Worm (Caenorhabditis elegans) whole organism, young adult: ENCODE results near the gene F08D12.2.

ENCODE experiments used
- B0261.1 ChIP-seq: sonication (generic microtip); optimal IDR thresholded peaks from 2 replicates; lab custom pipeline; 2016; ENCODE audit warnings: mild to moderate bottlenecking, missing genetic modification characterization, moderate library complexity, missing compliant biosample characterization
- B0336.3 ChIP-seq: fragments of 200-800 bp; sonication (Bioruptor generic); IDR thresholded peaks from 2 replicates; pipeline ENCODE4 v1.3.6; 2022; ENCODE audit warnings: missing genetic modification characterization, missing compliant biosample characterization
- F23B12.7 ChIP-seq: sonication (generic microtip); optimal IDR thresholded peaks from 2 replicates; lab custom pipeline; 2017; ENCODE audit warnings: missing genetic modification characterization, mild to moderate bottlenecking, missing compliant biosample characterization, antibody characterized with exemption, moderate library complexity; ENCODE audit not compliant: insufficient read depth
- F39B2.1 ChIP-seq: fragments of 200-800 bp; sonication (Bioruptor generic); IDR thresholded peaks from 2 replicates; pipeline ENCODE4 v1.3.6; 2022; ENCODE audit warnings: missing genetic modification reagents, missing genetic modification characterization, missing compliant biosample characterization
- F52B5.7 ChIP-seq: sonication (generic microtip); optimal IDR thresholded peaks from 2 replicates; lab custom pipeline; 2016; ENCODE audit warnings: mild to moderate bottlenecking, missing genetic modification characterization, missing compliant biosample characterization
- T07F8.4 ChIP-seq: sonication (generic microtip); optimal IDR thresholded peaks from 2 replicates; lab custom pipeline; 2016; ENCODE audit warnings: mild to moderate bottlenecking, missing genetic modification characterization, moderate library complexity, missing compliant biosample characterization
- Y53G8AR.9 ChIP-seq: fragments of 200-800 bp; sonication (Bioruptor generic); conservative IDR thresholded peaks from 2 replicates; pipeline ENCODE4 v1.3.6; 2022; ENCODE audit warnings: missing genetic modification reagents, missing genetic modification characterization, missing compliant biosample characterization
- Y56A3A.18 ChIP-seq: fragments of 200-800 bp; sonication (Bioruptor generic); IDR thresholded peaks from 2 replicates; pipeline ENCODE4 v1.3.6; 2022; ENCODE audit warnings: missing genetic modification reagents, missing genetic modification characterization, missing compliant biosample characterization
- Y95B8A.8 ChIP-seq: fragments of 200-800 bp; sonication (Bioruptor generic); IDR thresholded peaks from 2 replicates; pipeline ENCODE4 v1.3.6; 2022; ENCODE audit warnings: missing genetic modification reagents, missing genetic modification characterization, missing compliant biosample characterization
- akir-1 ChIP-seq: fragments of 200-800 bp; sonication (Bioruptor generic); optimal IDR thresholded peaks from 2 replicates; lab custom pipeline; 2018; ENCODE audit warnings: mild to moderate bottlenecking, missing genetic modification characterization, moderate library complexity, missing compliant biosample characterization
- ama-1 ChIP-seq, 3 experiments: fragments of 150-350 bp in 1 of 3; sonication (generic microtip) in 2 of 3; optimal IDR thresholded peaks; 2 replicates each; lab custom pipeline; 2014 to 2018; ENCODE audit warnings: missing biosample characterization in 2 of 3, missing genetic modification characterization in 2 of 3, missing genetic modification reagents in 2 of 3
- aptf-2 ChIP-seq: fragments of 200-800 bp; sonication (Bioruptor generic); conservative IDR thresholded peaks from 2 replicates; pipeline ENCODE4 v1.3.6; 2022; ENCODE audit warnings: missing genetic modification reagents, missing genetic modification characterization, missing compliant biosample characterization
- attf-6 ChIP-seq: fragments of 200-800 bp; sonication (Bioruptor generic); IDR thresholded peaks from 2 replicates; pipeline ENCODE4 v1.3.6; 2022; ENCODE audit warnings: missing genetic modification reagents, missing genetic modification characterization, missing compliant biosample characterization
- ccch-3 ChIP-seq: fragments of 200-800 bp; sonication (Bioruptor generic); optimal IDR thresholded peaks from 2 replicates; lab custom pipeline; 2018; ENCODE audit warnings: mild to moderate bottlenecking, missing genetic modification characterization, missing compliant biosample characterization
- cebp-1 ChIP-seq, 2 experiments: fragments of 200-800 bp in 1 of 2; sonication (Bioruptor generic) in 1 of 2; sonication (generic microtip) in 1 of 2; IDR thresholded peaks in 1 of 2; optimal IDR thresholded peaks in 1 of 2; 2 replicates each; pipeline versions ENCODE4 v1.3.6 to Lab custom; 2017 to 2022; ENCODE audit warnings: missing compliant biosample characterization in 2 of 2, missing genetic modification characterization in 2 of 2, mild to moderate bottlenecking in 1 of 2, missing genetic modification reagents in 1 of 2, moderate library complexity in 1 of 2
- ceh-100 ChIP-seq: fragments of 200-800 bp; sonication (Bioruptor generic); IDR thresholded peaks from 2 replicates; pipeline ENCODE4 v1.3.6; 2022; ENCODE audit warnings: missing genetic modification reagents, missing genetic modification characterization, missing compliant biosample characterization
- ceh-27 ChIP-seq: fragments of 200-800 bp; sonication (Bioruptor generic); optimal IDR thresholded peaks from 2 replicates; lab custom pipeline; 2018; ENCODE audit warnings: mild to moderate bottlenecking, missing genetic modification characterization, moderate library complexity, missing compliant biosample characterization
- ceh-79 ChIP-seq: sonication (generic microtip); optimal IDR thresholded peaks from 2 replicates; lab custom pipeline; 2017; ENCODE audit warnings: mild to moderate bottlenecking, missing genetic modification characterization, missing compliant biosample characterization
- dox-1 ChIP-seq: fragments of 200-800 bp; sonication (Bioruptor generic); IDR thresholded peaks from 2 replicates; pipeline ENCODE4 v1.3.6; 2022; ENCODE audit warnings: missing genetic modification reagents, missing genetic modification characterization, missing compliant biosample characterization
- dpl-1 ChIP-seq: fragments of 150-350 bp; optimal IDR thresholded peaks from 2 replicates; lab custom pipeline; 2014; ENCODE audit warnings: missing biosample characterization, missing genetic modification reagents, missing genetic modification characterization
- egl-44 ChIP-seq: fragments of 200-800 bp; sonication (Bioruptor generic); IDR thresholded peaks from 2 replicates; pipeline ENCODE4 v1.3.6; 2022; ENCODE audit warnings: missing genetic modification reagents, missing genetic modification characterization, missing compliant biosample characterization
- him-1 ChIP-seq: sonication (generic microtip); optimal IDR thresholded peaks from 2 replicates; lab custom pipeline; 2016; ENCODE audit warnings: missing genotype, missing genetic modification reagents, missing genetic modification characterization, missing compliant biosample characterization
- hlh-12 ChIP-seq: sonication (generic microtip); optimal IDR thresholded peaks from 2 replicates; lab custom pipeline; 2016; ENCODE audit warnings: missing genetic modification characterization, missing compliant biosample characterization
- hmg-1.2 ChIP-seq: fragments of 200-800 bp; sonication (Bioruptor generic); IDR thresholded peaks from 2 replicates; pipeline ENCODE4 v1.3.6; 2022; ENCODE audit warnings: missing genetic modification reagents, missing genetic modification characterization, missing compliant biosample characterization
- let-526 ChIP-seq: fragments of 200-800 bp; sonication (Bioruptor generic); IDR thresholded peaks from 2 replicates; pipeline ENCODE4 v1.3.6; 2022; ENCODE audit warnings: missing genetic modification reagents, missing genetic modification characterization, missing compliant biosample characterization
- lin-26 ChIP-seq: fragments of 200-800 bp; sonication (Bioruptor generic); IDR thresholded peaks from 2 replicates; pipeline ENCODE4 v1.3.6; 2022; ENCODE audit warnings: missing genetic modification reagents, missing genetic modification characterization, missing compliant biosample characterization
- madf-10 ChIP-seq: sonication (generic microtip); optimal IDR thresholded peaks from 2 replicates; lab custom pipeline; 2016; ENCODE audit warnings: mild to moderate bottlenecking, missing genetic modification characterization, missing compliant biosample characterization
- madf-6 ChIP-seq: fragments of 200-800 bp; sonication (Bioruptor generic); IDR thresholded peaks from 2 replicates; pipeline ENCODE4 v1.3.6; 2022; ENCODE audit warnings: missing genetic modification reagents, missing genetic modification characterization, missing compliant biosample characterization
- madf-8 ChIP-seq: fragments of 200-800 bp; sonication (Bioruptor generic); conservative IDR thresholded peaks from 2 replicates; pipeline ENCODE4 v1.3.6; 2022; ENCODE audit warnings: missing genetic modification reagents, missing genetic modification characterization, missing compliant biosample characterization
- mcd-1 ChIP-seq: fragments of 200-800 bp; sonication (Bioruptor generic); IDR thresholded peaks from 2 replicates; pipeline ENCODE4 v1.3.6; 2022; ENCODE audit warnings: missing genetic modification reagents, missing genetic modification characterization, missing compliant biosample characterization
- mxl-1 ChIP-seq: sonication (generic microtip); optimal IDR thresholded peaks from 2 replicates; lab custom pipeline; 2016; ENCODE audit warnings: missing genetic modification characterization, missing compliant biosample characterization
- nhr-80 ChIP-seq: sonication (generic microtip); optimal IDR thresholded peaks from 2 replicates; lab custom pipeline; 2016; ENCODE audit warnings: missing genetic modification characterization, missing compliant biosample characterization
- somi-1 ChIP-seq: fragments of 200-800 bp; sonication (Bioruptor generic); optimal IDR thresholded peaks from 2 replicates; lab custom pipeline; 2018; ENCODE audit warnings: mild to moderate bottlenecking, missing genetic modification characterization, missing compliant biosample characterization
- tbx-9 ChIP-seq: sonication (generic microtip); optimal IDR thresholded peaks from 2 replicates; lab custom pipeline; 2016; ENCODE audit warnings: borderline replicate concordance, missing genetic modification characterization, inconsistent platforms, missing compliant biosample characterization
- zfh-2 ChIP-seq: fragments of 200-800 bp; sonication (Bioruptor generic); conservative IDR thresholded peaks from 2 replicates; pipeline ENCODE4 v1.3.6; 2022; ENCODE audit warnings: missing genetic modification reagents, missing genetic modification characterization, missing compliant biosample characterization
- ztf-25 ChIP-seq: fragments of 200-800 bp; sonication (Bioruptor generic); IDR thresholded peaks from 2 replicates; pipeline ENCODE4 v1.3.6; 2022; ENCODE audit warnings: missing genetic modification reagents, missing genetic modification characterization, missing compliant biosample characterization
- ztf-26 ChIP-seq: sonication (generic microtip); optimal IDR thresholded peaks from 2 replicates; lab custom pipeline; 2017; ENCODE audit warnings: missing genetic modification characterization, missing compliant biosample characterization

Gene F08D12.2

ce11 chrII:2802804-2803586 is 21.5 kb downstream of the F08D12.2 start:
- TF ChIP-seq nhr-80 (tag; lab: Kevin White, UChicago) = peak; percentile 75
- peak; percentile 91 for TF ChIP-seq hmg-1.2
- TF ChIP-seq aptf-2 (GFP tag; lab: Robert Waterston, UW) = no peak
- TF ChIP-seq ztf-25 (GFP tag; lab: Robert Waterston, UW) = no peak
- no peak for TF ChIP-seq Y56A3A.18 (GFP tag; lab: Robert Waterston, UW)
- no peak for TF ChIP-seq lin-26
- no peak for TF ChIP-seq madf-10
- TF ChIP-seq him-1 = no peak
- TF ChIP-seq B0336.3 (GFP tag; lab: Robert Waterston, UW) = no peak
- no peak for TF ChIP-seq madf-8 (GFP tag; lab: Robert Waterston, UW)
- no peak for TF ChIP-seq cebp-1 (GFP tag; IDR thresholded peaks at IDR 0.05; lab: Robert Waterston, UW)
- TF ChIP-seq cebp-1 (tag; optimal IDR thresholded peaks at IDR 0.05; lab: Kevin White, UChicago) = peak; percentile 44
- TF ChIP-seq attf-6 = no peak

DNA sequence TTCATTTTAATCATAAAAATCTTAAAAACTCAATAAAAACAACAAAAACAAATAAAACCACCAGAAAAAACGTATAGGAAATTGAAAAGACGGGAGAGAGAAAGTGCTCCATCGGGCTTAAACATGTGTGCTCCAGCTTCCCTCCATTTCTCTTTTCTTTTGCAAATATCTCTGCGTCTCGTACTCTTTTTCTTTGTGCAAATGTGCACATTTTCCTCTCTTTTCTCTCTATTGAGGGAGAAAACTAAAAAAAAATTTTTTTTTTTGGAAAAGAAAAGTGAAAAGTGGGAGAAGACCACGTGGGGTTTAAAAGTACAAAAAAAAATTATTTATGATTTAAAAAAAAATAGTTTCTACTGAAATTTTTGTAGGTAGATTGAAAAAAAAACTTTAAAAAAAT is 22.8 kb downstream of the F08D12.2 start:
- no peak for TF ChIP-seq madf-6 (GFP tag; lab: Robert Waterston, UW)
- TF ChIP-seq madf-8 (GFP tag; lab: Robert Waterston, UW) = no peak
- no peak for TF ChIP-seq cebp-1 (GFP tag; IDR thresholded peaks at IDR 0.05; lab: Robert Waterston, UW)
- TF ChIP-seq cebp-1 (tag; optimal IDR thresholded peaks at IDR 0.05; lab: Kevin White, UChicago) = peak; percentile 2
- TF ChIP-seq Y95B8A.8 (GFP tag; lab: Robert Waterston, UW) = no peak
- TF ChIP-seq dox-1 (GFP tag; lab: Robert Waterston, UW) = no peak
- TF ChIP-seq mxl-1 (tag; lab: Kevin White, UChicago) = no peak
- TF ChIP-seq somi-1 (GFP tag; lab: Kevin White, UChicago) = peak; percentile 45
- no peak for TF ChIP-seq ztf-26
- no peak for TF ChIP-seq ccch-3 (GFP tag; lab: Kevin White, UChicago)
- TF ChIP-seq F23B12.7 (tag; lab: Kevin White, UChicago) = peak; percentile 36
- no peak for TF ChIP-seq ama-1 (optimal IDR thresholded peaks at IDR 0.05; lab: Kevin White, UChicago)
- TF ChIP-seq ama-1 (GFP tag; optimal IDR thresholded peaks at IDR 0.05; lab: Kevin White, UChicago) = no peak
- TF ChIP-seq hmg-1.2 = peak; percentile 33; the same call in 1 of the 2 replicates
- TF ChIP-seq tbx-9 = no peak
- no peak for TF ChIP-seq F39B2.1 (GFP tag; lab: Robert Waterston, UW)
- no peak for TF ChIP-seq zfh-2 (GFP tag; lab: Robert Waterston, UW)
- no peak for TF ChIP-seq mcd-1 (GFP tag; lab: Robert Waterston, UW)
- no peak for TF ChIP-seq F52B5.7 (tag; lab: Kevin White, UChicago)
- no peak for TF ChIP-seq egl-44 (GFP tag; lab: Robert Waterston, UW)

DNA sequence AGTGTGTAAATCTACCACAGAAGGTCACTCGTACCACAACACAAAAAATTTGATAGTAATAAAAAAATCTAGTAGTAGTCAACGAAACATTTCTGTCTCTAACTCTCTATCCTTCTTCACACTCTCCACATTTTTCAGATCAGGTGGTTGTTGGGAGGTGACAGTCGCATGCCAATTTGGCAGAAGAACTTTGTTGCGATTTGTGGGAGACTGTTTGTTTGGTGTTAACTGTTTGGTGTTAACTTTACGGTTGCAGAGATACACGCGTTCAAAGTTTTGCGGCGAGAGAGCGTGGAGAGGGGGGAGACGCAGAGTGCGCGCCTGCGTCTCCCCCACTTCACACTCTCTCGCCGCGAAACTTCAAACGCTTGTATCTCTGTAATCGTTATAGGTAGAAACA is 23.5 kb downstream of the F08D12.2 start:
- TF ChIP-seq hmg-1.2 = peak; percentile 81
- TF ChIP-seq ceh-27 (GFP tag; lab: Kevin White, UChicago) = no peak
- no peak for TF ChIP-seq ceh-79 (tag; lab: Kevin White, UChicago)
- no peak for TF ChIP-seq dpl-1
- no peak for TF ChIP-seq T07F8.4 (tag; lab: Kevin White, UChicago)
- TF ChIP-seq hlh-12 (tag; lab: Kevin White, UChicago) = no peak
- TF ChIP-seq nhr-80 (tag; lab: Kevin White, UChicago) = peak; percentile 65
- peak; percentile 10; the same call in 1 of the 2 replicates for TF ChIP-seq ceh-100
- TF ChIP-seq akir-1 = no peak
- TF ChIP-seq cebp-1 (GFP tag; IDR thresholded peaks at IDR 0.05; lab: Robert Waterston, UW) = no peak
- TF ChIP-seq cebp-1 (tag; optimal IDR thresholded peaks at IDR 0.05; lab: Kevin White, UChicago) = peak; percentile 46
- 0 out of 2 replicates have a peak, but pooled peaks have one; percentile 25 for TF ChIP-seq mcd-1 (GFP tag; lab: Robert Waterston, UW)
- 0 out of 2 replicates have a peak, but pooled peaks have one; percentile 30 for TF ChIP-seq let-526 (GFP tag; lab: Robert Waterston, UW)
- TF ChIP-seq Y53G8AR.9 (GFP tag; lab: Robert Waterston, UW) = 0 out of 2 replicates have a peak, but pooled peaks have one; percentile 29
- no peak for TF ChIP-seq B0261.1 (tag; lab: Kevin White, UChicago)
- no peak for TF ChIP-seq him-1
